Fruit fly (Drosophila melanogaster) S2 (cell line): ENCODE results near the gene CG1246.

ENCODE experiments used
- CG8478 ChIP-seq: fragments of >200 bp; optimal IDR thresholded peaks from 2 replicates; lab custom pipeline; 2018
- CTCF ChIP-seq, 2 experiments: fragments of >200 bp; optimal IDR thresholded peaks; 2 replicates each; lab custom pipeline; 2018

Gene CG1246

dm6 chr3L:2659339-2659738 lies 11.5 kb downstream of the CG1246 start, which contains the start of gene CG33233:
Gene CG33233, plus strand, starts transcription at chr3L:2659639.
- TF ChIP-seq CG8478 = no peak
- TF ChIP-seq CTCF (optimal IDR thresholded peaks at IDR 0.05; lab: Kevin White, UChicago) = no peak

- TF ChIP-seq CTCF (optimal IDR thresholded peaks at IDR 0.05; lab: Kevin White, UChicago) = no peak
- no peak for TF ChIP-seq CG8478
Measured at dm6 chr3L:2661322-2661721, 13.5 kb downstream of the CG1246 start, which contains the start of gene CG33234. Gene CG33234, plus strand, starts transcription at chr3L:2661622.
